Worm (Caenorhabditis elegans) whole organism, mixed stage, embryonic: ENCODE measurements around the gene R193.2.
A peak's percentile ranks its signal among the peaks of the same experiment; 100 is the strongest.

ENCODE experiments used
- M03D4.4 ChIP-seq: sonication (generic microtip); optimal IDR thresholded peaks from 2 replicates; lab custom pipeline; 2017; ENCODE audit warnings: mild to moderate bottlenecking, missing genetic modification characterization, missing compliant biosample characterization
- bed-3 ChIP-seq: fragments of 200-800 bp; sonication (Bioruptor generic); optimal IDR thresholded peaks from 3 replicates; lab custom pipeline; 2018; ENCODE audit warnings: mild to moderate bottlenecking, missing genetic modification characterization, moderate library complexity, missing compliant biosample characterization
- ceh-39 ChIP-seq: fragments of 150-350 bp; optimal IDR thresholded peaks from 2 replicates; lab custom pipeline; 2014; ENCODE audit warnings: missing biosample characterization, missing genetic modification characterization
- ceh-43 ChIP-seq: fragments of 200-800 bp; sonication (Bioruptor generic); optimal IDR thresholded peaks from 2 replicates; lab custom pipeline; 2018; ENCODE audit warnings: mild to moderate bottlenecking, missing genetic modification characterization, moderate library complexity, missing compliant biosample characterization
- ceh-83 ChIP-seq: fragments of 200-800 bp; sonication (Bioruptor generic); optimal IDR thresholded peaks from 2 replicates; lab custom pipeline; 2018; ENCODE audit warnings: mild to moderate bottlenecking, missing genetic modification characterization, missing compliant biosample characterization
- ces-1 ChIP-seq: fragments of 150-350 bp; optimal IDR thresholded peaks from 2 replicates; lab custom pipeline; 2014; ENCODE audit warnings: missing biosample characterization, missing genetic modification reagents, missing genetic modification characterization
- cnd-1 ChIP-seq: fragments of 200-800 bp; sonication (Bioruptor generic); optimal IDR thresholded peaks from 2 replicates; lab custom pipeline; 2018; ENCODE audit warnings: mild to moderate bottlenecking, missing genetic modification characterization, missing compliant biosample characterization
- drap-1 ChIP-seq: fragments of 200-800 bp; sonication (Bioruptor generic); optimal IDR thresholded peaks from 3 replicates; lab custom pipeline; 2018; ENCODE audit warnings: mild to moderate bottlenecking, missing genetic modification characterization, missing compliant biosample characterization
- elt-1 ChIP-seq: sonication (generic microtip); optimal IDR thresholded peaks from 2 replicates; lab custom pipeline; 2017; ENCODE audit warnings: missing genetic modification characterization, mild to moderate bottlenecking, missing compliant biosample characterization, antibody characterized with exemption, moderate library complexity, borderline replicate concordance; ENCODE audit not compliant: insufficient read depth
- elt-3 ChIP-seq: fragments of 150-350 bp; optimal IDR thresholded peaks from 2 replicates; lab custom pipeline; 2014; ENCODE audit warnings: missing biosample characterization, missing genetic modification characterization
- flh-1 ChIP-seq: fragments of 200-800 bp; sonication (Bioruptor generic); optimal IDR thresholded peaks from 2 replicates; lab custom pipeline; 2018; ENCODE audit warnings: mild to moderate bottlenecking, missing genetic modification characterization, moderate library complexity, missing compliant biosample characterization
- ham-2 ChIP-seq: fragments of 200-800 bp; sonication (Bioruptor generic); optimal IDR thresholded peaks from 2 replicates; lab custom pipeline; 2018; ENCODE audit warnings: mild to moderate bottlenecking, missing genetic modification characterization, missing compliant biosample characterization
- hlh-1 ChIP-seq: fragments of 150-350 bp; optimal IDR thresholded peaks from 2 replicates; lab custom pipeline; 2014; ENCODE audit warnings: missing biosample characterization, missing genetic modification reagents, missing genetic modification characterization
- lin-32 ChIP-seq: fragments of 200-800 bp; sonication (Bioruptor generic); optimal IDR thresholded peaks from 2 replicates; lab custom pipeline; 2018; ENCODE audit warnings: mild to moderate bottlenecking, missing genetic modification characterization, missing compliant biosample characterization
- lsy-2 ChIP-seq: fragments of 150-350 bp; optimal IDR thresholded peaks from 2 replicates; lab custom pipeline; 2014; ENCODE audit warnings: missing biosample characterization, missing genetic modification characterization
- mab-5 ChIP-seq: fragments of 150-350 bp; optimal IDR thresholded peaks from 2 replicates; lab custom pipeline; 2014; ENCODE audit warnings: missing biosample characterization, missing genetic modification characterization
- nhr-12 ChIP-seq: fragments of 150-350 bp; optimal IDR thresholded peaks from 2 replicates; lab custom pipeline; 2014; ENCODE audit warnings: missing biosample characterization, missing genetic modification characterization
- nhr-2 ChIP-seq: fragments of 150-350 bp; optimal IDR thresholded peaks from 2 replicates; lab custom pipeline; 2014; ENCODE audit warnings: missing biosample characterization, missing genetic modification characterization
- nhr-237 ChIP-seq: fragments of 150-350 bp; optimal IDR thresholded peaks from 2 replicates; lab custom pipeline; 2014; ENCODE audit warnings: missing biosample characterization, missing genetic modification characterization
- nhr-28 ChIP-seq: fragments of 150-350 bp; optimal IDR thresholded peaks from 2 replicates; lab custom pipeline; 2014; ENCODE audit warnings: missing biosample characterization, missing genetic modification characterization
- nhr-76 ChIP-seq: sonication (generic microtip); optimal IDR thresholded peaks from 2 replicates; lab custom pipeline; 2017; ENCODE audit warnings: missing biosample characterization, missing genetic modification characterization
- pha-4 ChIP-seq: fragments of 150-350 bp; optimal IDR thresholded peaks from 2 replicates; lab custom pipeline; 2018; ENCODE audit warnings: missing biosample characterization, missing genetic modification reagents, missing genetic modification characterization
- sem-2 ChIP-seq: fragments of 200-800 bp; sonication (Bioruptor generic); optimal IDR thresholded peaks from 2 replicates; lab custom pipeline; 2018; ENCODE audit warnings: mild to moderate bottlenecking, missing genetic modification characterization, missing compliant biosample characterization
- snpc-4 ChIP-seq: fragments of 150-350 bp; optimal IDR thresholded peaks from 2 replicates; lab custom pipeline; 2014; ENCODE audit warnings: missing biosample characterization, missing genetic modification characterization
- sptf-1 ChIP-seq: sonication (generic microtip); optimal IDR thresholded peaks from 2 replicates; lab custom pipeline; 2017; ENCODE audit warnings: mild to moderate bottlenecking, missing genetic modification characterization, moderate library complexity, missing compliant biosample characterization
- tbx-8 ChIP-seq: fragments of 200-800 bp; sonication (Bioruptor generic); optimal IDR thresholded peaks from 2 replicates; lab custom pipeline; 2018; ENCODE audit warnings: mild to moderate bottlenecking, missing genetic modification characterization, moderate library complexity, missing compliant biosample characterization
- unc-120 ChIP-seq: sonication (generic microtip); optimal IDR thresholded peaks from 2 replicates; lab custom pipeline; 2017; ENCODE audit warnings: missing genetic modification characterization, missing compliant biosample characterization; ENCODE audit not compliant: poor library complexity, severe bottlenecking
- unc-39 ChIP-seq: fragments of 150-350 bp; optimal IDR thresholded peaks from 2 replicates; lab custom pipeline; 2014; ENCODE audit warnings: missing biosample characterization, missing genetic modification characterization
- unc-62 ChIP-seq: fragments of 150-350 bp; optimal IDR thresholded peaks from 2 replicates; lab custom pipeline; 2014; ENCODE audit warnings: missing biosample characterization, missing genetic modification reagents, missing genetic modification characterization
- zip-8 ChIP-seq: fragments of 150-350 bp; optimal IDR thresholded peaks from 2 replicates; lab custom pipeline; 2014; ENCODE audit warnings: missing biosample characterization, missing genetic modification characterization
- ztf-11 ChIP-seq: fragments of 150-350 bp; optimal IDR thresholded peaks from 2 replicates; lab custom pipeline; 2014; ENCODE audit warnings: missing biosample characterization, missing genetic modification characterization

Gene R193.2

ce11 chrX:1148438-1148837 is at the start of gene R193.2, which contains the start of gene R193.6:
TSS of gene R193.2 (minus strand) at chrX:1148585.
TSS of gene R193.6 (plus strand) at chrX:1148787.
- no peak for TF ChIP-seq nhr-2 (tag; lab: Kevin White, UChicago)
- TF ChIP-seq zip-8 (tag; lab: Kevin White, UChicago), result no peak
- no peak for TF ChIP-seq ham-2 (GFP tag; lab: Kevin White, UChicago)
- TF ChIP-seq M03D4.4, result no peak
- no peak for TF ChIP-seq tbx-8 (GFP tag; lab: Kevin White, UChicago)

DNA sequence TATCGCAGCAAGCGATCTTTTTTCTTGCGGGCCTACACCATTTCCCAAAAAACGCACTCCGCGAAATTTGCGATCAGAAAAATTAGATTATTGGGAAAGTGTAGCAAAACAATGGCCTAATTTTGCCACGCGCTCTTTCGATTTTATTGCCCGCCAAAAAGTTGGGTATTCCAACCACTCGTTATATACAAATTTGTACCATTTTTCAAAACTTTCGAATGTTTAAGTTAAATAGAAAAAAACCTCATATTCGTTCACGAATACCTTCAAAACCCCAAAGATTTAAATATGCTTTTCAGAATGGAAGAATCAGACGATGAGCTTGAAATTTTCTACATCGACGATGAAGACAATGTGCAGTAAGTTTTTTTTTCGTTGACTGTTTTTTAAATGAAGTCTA is 44.5 kb upstream of the R193.2 start, which contains the start of gene T13G4.1:
Gene T13G4.1, plus strand, starts transcription at position 301 of the 400 bp plus-strand sequence.
- TF ChIP-seq mab-5 (tag; lab: Kevin White, UChicago) (no peak), nhr-237 (tag; lab: Kevin White, UChicago) (no peak), zip-8 (tag; lab: Kevin White, UChicago) (no peak), ceh-43 (GFP tag; lab: Kevin White, UChicago) (no peak), ceh-83 (GFP tag; lab: Kevin White, UChicago) (no peak), M03D4.4 (no peak), ztf-11 (tag; lab: Kevin White, UChicago) (no peak), snpc-4 (tag; lab: Kevin White, UChicago) (no peak), nhr-76 (no peak), nhr-12 (no peak), elt-1 (tag; lab: Kevin White, UChicago) (no peak), sptf-1 (no peak), tbx-8 (GFP tag; lab: Kevin White, UChicago) (no peak), sem-2 (no peak), ham-2 (GFP tag; lab: Kevin White, UChicago) (no peak), bed-3 (no peak), drap-1 (no peak)

ce11 chrX:1191582-1191981 is 43.2 kb upstream of the R193.2 start, which contains the start of gene T13G4.4:
TSS of gene T13G4.4 (minus strand) at chrX:1191678.
- TF ChIP-seq nhr-2 (tag; lab: Kevin White, UChicago), result peak; percentile 69
- no peak for TF ChIP-seq elt-3 (tag; lab: Kevin White, UChicago)
- TF ChIP-seq nhr-12, result no peak
- TF ChIP-seq unc-120, result no peak
- TF ChIP-seq sem-2, result no peak
- TF ChIP-seq snpc-4 (tag; lab: Kevin White, UChicago), result no peak
- TF ChIP-seq hlh-1 (tag; lab: Kevin White, UChicago), result peak; percentile 88
- TF ChIP-seq elt-1 (tag; lab: Kevin White, UChicago), result peak; percentile 62
- TF ChIP-seq flh-1, result no peak
- TF ChIP-seq unc-62, result peak; percentile 13
- TF ChIP-seq ceh-39, result no peak
- TF ChIP-seq ztf-11 (tag; lab: Kevin White, UChicago), result no peak

- TF ChIP-seq lin-32 (no peak), ces-1 (GFP tag; lab: Kevin White, UChicago) (peak; percentile 87)
Observed at ce11 chrX:1185474-1185873, 37.1 kb upstream of the R193.2 start.

- TF ChIP-seq nhr-28 (tag; lab: Kevin White, UChicago) (no peak), unc-39 (tag; lab: Kevin White, UChicago) (no peak), ces-1 (GFP tag; lab: Kevin White, UChicago) (peak; percentile 92), lsy-2 (tag; lab: Kevin White, UChicago) (no peak), ceh-39 (no peak), cnd-1 (tag; lab: Kevin White, UChicago) (no peak), hlh-1 (tag; lab: Kevin White, UChicago) (no peak)
Observed at ce11 chrX:1183985-1184384, 35.6 kb upstream of the R193.2 start.

- TF ChIP-seq pha-4 (tag; lab: Kevin White, UChicago) (no peak), nhr-12 (no peak), hlh-1 (tag; lab: Kevin White, UChicago) (peak; percentile 4), unc-62 (peak; percentile 67)
Observed at ce11 chrX:1183258-1183657, 34.9 kb upstream of the R193.2 start.
